Fruit fly (Drosophila melanogaster) whole organism, embryonic: Measurements from ENCODE around the gene CG12057.

Experiments used
- Aef1 ChIP-seq: fragments of 200-800 bp; sonication (Bioruptor generic); IDR thresholded peaks from 3 replicates; pipeline ENCODE4 v1.3.6; 2022; ENCODE audit warnings: missing biosample characterization, missing genetic modification characterization
- BEAF-32 ChIP-seq: fragments of 200-800 bp; sonication (Bioruptor generic); optimal IDR thresholded peaks from 3 replicates; lab custom pipeline; 2017; ENCODE audit warnings: missing biosample characterization, missing genetic modification characterization, mild to moderate bottlenecking, moderate library complexity, missing genetic modification reagents
- CG11560 ChIP-seq: fragments of 200-800 bp; sonication (Bioruptor generic); IDR thresholded peaks from 3 replicates; pipeline ENCODE4 v1.3.6; 2022; ENCODE audit warnings: missing biosample characterization, missing genetic modification characterization
- CG12942 ChIP-seq: fragments of 200-800 bp; sonication (Bioruptor generic); optimal IDR thresholded peaks from 3 replicates; lab custom pipeline; 2016; ENCODE audit warnings: missing biosample characterization, missing genetic modification characterization
- CG13287 ChIP-seq: fragments of 200-800 bp; sonication (Bioruptor generic); IDR thresholded peaks from 2 replicates; pipeline ENCODE4 v1.3.6; 2022; ENCODE audit warnings: missing biosample characterization, missing genetic modification characterization; ENCODE audit not compliant: partially characterized antibody
- CG14667 ChIP-seq: fragments of 200-800 bp; sonication (Bioruptor generic); IDR thresholded peaks from 2 replicates; pipeline ENCODE4 v1.3.6; 2022; ENCODE audit warnings: missing biosample characterization, missing genetic modification characterization
- CG14710 ChIP-seq: fragments of 200-800 bp; sonication (Bioruptor generic); optimal IDR thresholded peaks from 3 replicates; lab custom pipeline; 2019; ENCODE audit warnings: missing biosample characterization, mild to moderate bottlenecking, missing genetic modification characterization, moderate library complexity
- CG14965 ChIP-seq: fragments of 200-800 bp; sonication (Bioruptor generic); optimal IDR thresholded peaks from 2 replicates; lab custom pipeline; 2016; ENCODE audit warnings: missing biosample characterization, missing genetic modification characterization, borderline replicate concordance
- CG1602 ChIP-seq: fragments of 200-800 bp; sonication (Bioruptor generic); optimal IDR thresholded peaks from 3 replicates; lab custom pipeline; 2016; ENCODE audit warnings: missing biosample characterization, missing genetic modification characterization
- CG1603 ChIP-seq: fragments of 200-800 bp; sonication (Bioruptor generic); optimal IDR thresholded peaks from 2 replicates; lab custom pipeline; 2019; ENCODE audit warnings: missing biosample characterization, mild to moderate bottlenecking, missing genetic modification characterization, moderate library complexity
- CG16779 ChIP-seq: fragments of 200-800 bp; sonication (Bioruptor generic); IDR thresholded peaks from 2 replicates; pipeline ENCODE4 v1.3.6; 2022; ENCODE audit warnings: missing biosample characterization, missing genetic modification characterization
- CG1792 ChIP-seq: fragments of 200-800 bp; sonication (Bioruptor generic); optimal IDR thresholded peaks from 2 replicates; lab custom pipeline; 2016; ENCODE audit warnings: missing biosample characterization, missing genetic modification characterization
- CG2116 ChIP-seq: fragments of 200-800 bp; sonication (Bioruptor generic); optimal IDR thresholded peaks from 3 replicates; lab custom pipeline; 2018; ENCODE audit warnings: missing biosample characterization, mild to moderate bottlenecking, missing genetic modification characterization
- CG2202 ChIP-seq: fragments of 200-800 bp; sonication (Bioruptor generic); optimal IDR thresholded peaks from 2 replicates; lab custom pipeline; 2018; ENCODE audit warnings: missing biosample characterization, mild to moderate bottlenecking, missing genetic modification characterization
- CG30403 ChIP-seq: fragments of 200-800 bp; sonication (Bioruptor generic); optimal IDR thresholded peaks from 3 replicates; lab custom pipeline; 2016; ENCODE audit warnings: missing biosample characterization, missing genetic modification characterization
- CG32772 ChIP-seq: fragments of 200-800 bp; sonication (Bioruptor generic); IDR thresholded peaks from 2 replicates; pipeline ENCODE4 v1.3.6; 2022; ENCODE audit warnings: missing biosample characterization, missing genetic modification characterization
- CG34224 ChIP-seq: fragments of 200-800 bp; sonication (Bioruptor generic); IDR thresholded peaks from 3 replicates; pipeline ENCODE4 v1.3.6; 2022; ENCODE audit warnings: missing biosample characterization, missing genetic modification characterization; ENCODE audit not compliant: partially characterized antibody
- CG34422 ChIP-seq: fragments of 200-800 bp; sonication (Bioruptor generic); IDR thresholded peaks from 3 replicates; pipeline ENCODE4 v1.3.6; 2022; ENCODE audit warnings: missing biosample characterization, missing genetic modification characterization
- CG4282 ChIP-seq: fragments of 200-800 bp; sonication (Bioruptor generic); optimal IDR thresholded peaks from 2 replicates; lab custom pipeline; 2016; ENCODE audit warnings: missing biosample characterization, missing genetic modification characterization
- CG4854 ChIP-seq: fragments of 200-800 bp; sonication (Bioruptor generic); optimal IDR thresholded peaks from 2 replicates; lab custom pipeline; 2016; ENCODE audit warnings: missing biosample characterization, missing genetic modification characterization, inconsistent platforms
- CrebB ChIP-seq: fragments of 200-800 bp; sonication (Bioruptor generic); optimal IDR thresholded peaks from 3 replicates; lab custom pipeline; 2018; ENCODE audit warnings: missing biosample characterization, mild to moderate bottlenecking, missing genetic modification characterization
- D19B ChIP-seq: fragments of 200-800 bp; sonication (Bioruptor generic); optimal IDR thresholded peaks from 2 replicates; lab custom pipeline; 2017; ENCODE audit warnings: missing biosample characterization, mild to moderate bottlenecking, missing genetic modification characterization
- Dbx ChIP-seq: fragments of 200-800 bp; sonication (Bioruptor generic); IDR thresholded peaks from 3 replicates; pipeline ENCODE4 v1.3.6; 2022; ENCODE audit warnings: missing biosample characterization, missing genetic modification characterization
- Doc3 ChIP-seq: fragments of 200-800 bp; sonication (Bioruptor generic); IDR thresholded peaks from 3 replicates; pipeline ENCODE4 v1.3.6; 2022; ENCODE audit warnings: missing biosample characterization, missing genetic modification characterization; ENCODE audit not compliant: partially characterized antibody
- E2f2 ChIP-seq: fragments of 200-800 bp; sonication (Bioruptor generic); IDR thresholded peaks from 2 replicates; pipeline ENCODE4 v1.3.6; 2022; ENCODE audit warnings: missing biosample characterization, missing genetic modification characterization
- H15 ChIP-seq: fragments of 200-800 bp; sonication (Bioruptor generic); IDR thresholded peaks from 3 replicates; pipeline ENCODE4 v1.3.6; 2022; ENCODE audit warnings: missing biosample characterization, missing genetic modification characterization
- HLH4C ChIP-seq: fragments of 200-800 bp; sonication (Bioruptor generic); IDR thresholded peaks from 3 replicates; pipeline ENCODE4 v1.3.6; 2022; ENCODE audit warnings: missing biosample characterization, missing genetic modification characterization; ENCODE audit not compliant: partially characterized antibody
- Lhr ChIP-seq: fragments of 200-800 bp; sonication (Bioruptor generic); optimal IDR thresholded peaks from 3 replicates; lab custom pipeline; 2017; ENCODE audit warnings: mild to moderate bottlenecking, missing biosample characterization, missing genetic modification reagents, missing genetic modification characterization
- MBD-R2 ChIP-seq: fragments of 200-800 bp; sonication (Bioruptor generic); IDR thresholded peaks from 2 replicates; pipeline ENCODE4 v1.3.6; 2022; ENCODE audit warnings: missing biosample characterization, missing genetic modification characterization
- Med ChIP-seq: fragments of 200-800 bp; sonication (Bioruptor generic); peaks from one replicate; lab custom pipeline; 2016; ENCODE audit warnings: missing biosample characterization, missing genetic modification characterization, mild to moderate bottlenecking, inconsistent platforms, moderate library complexity
- Myb ChIP-seq: fragments of 200-800 bp; sonication (Bioruptor generic); optimal IDR thresholded peaks from 2 replicates; lab custom pipeline; 2016; ENCODE audit warnings: missing biosample characterization, missing genetic modification characterization
- Nf-YA ChIP-seq: fragments of 200-800 bp; sonication (Bioruptor generic); IDR thresholded peaks from 2 replicates; pipeline ENCODE4 v1.3.6; 2022; ENCODE audit warnings: missing biosample characterization, missing genetic modification characterization
- Six4 ChIP-seq: fragments of 200-800 bp; sonication (Bioruptor generic); optimal IDR thresholded peaks from 2 replicates; lab custom pipeline; 2016; ENCODE audit warnings: missing biosample characterization, missing genetic modification characterization
- Xbp1 ChIP-seq: fragments of 200-800 bp; sonication (Bioruptor generic); optimal IDR thresholded peaks from 3 replicates; lab custom pipeline; 2016; ENCODE audit warnings: missing biosample characterization, mild to moderate bottlenecking, missing genetic modification characterization
- YL-1 ChIP-seq: fragments of 200-800 bp; sonication (Bioruptor generic); optimal IDR thresholded peaks from 3 replicates; lab custom pipeline; 2017; ENCODE audit warnings: missing biosample characterization, mild to moderate bottlenecking, missing genetic modification characterization
- ato ChIP-seq: fragments of 200-800 bp; sonication (Bioruptor generic); IDR thresholded peaks from 2 replicates; pipeline ENCODE4 v1.3.6; 2022; ENCODE audit warnings: missing biosample characterization, missing genetic modification characterization; ENCODE audit not compliant: partially characterized antibody
- bigmax ChIP-seq: fragments of 200-800 bp; sonication (Bioruptor generic); optimal IDR thresholded peaks from 2 replicates; lab custom pipeline; 2018; ENCODE audit warnings: missing biosample characterization, mild to moderate bottlenecking, missing genetic modification characterization
- croc ChIP-seq: fragments of 200-800 bp; sonication (Bioruptor generic); conservative IDR thresholded peaks from 3 replicates; pipeline ENCODE4 v1.3.6; 2022; ENCODE audit warnings: missing biosample characterization, missing genetic modification characterization
- crol ChIP-seq: fragments of 200-800 bp; sonication (Bioruptor generic); IDR thresholded peaks from 2 replicates; pipeline ENCODE4 v1.3.6; 2022; ENCODE audit warnings: missing biosample characterization, missing genetic modification characterization
- dimm ChIP-seq: fragments of 200-800 bp; sonication (Bioruptor generic); IDR thresholded peaks from 2 replicates; pipeline ENCODE4 v1.3.6; 2022; ENCODE audit warnings: missing biosample characterization, missing genetic modification characterization
- disco-r ChIP-seq: fragments of 200-800 bp; sonication (Bioruptor generic); optimal IDR thresholded peaks from 2 replicates; lab custom pipeline; 2016; ENCODE audit warnings: missing biosample characterization, missing genetic modification characterization
- hbn ChIP-seq: fragments of 200-800 bp; sonication (Bioruptor generic); IDR thresholded peaks from 2 replicates; pipeline ENCODE4 v1.3.6; 2022; ENCODE audit warnings: missing biosample characterization, missing genetic modification characterization; ENCODE audit not compliant: partially characterized antibody
- lola ChIP-seq, 3 experiments: fragments of >200 bp in 2 of 3; fragments of 200-800 bp in 1 of 3; sonication (Bioruptor generic) in 1 of 3; optimal IDR thresholded peaks; 2 replicates each; lab custom pipeline; 2017 to 2019; ENCODE audit warnings: missing biosample characterization in 3 of 3, missing genetic modification characterization in 3 of 3, mild to moderate bottlenecking in 1 of 3, moderate library complexity in 1 of 3
- lov ChIP-seq, 2 experiments: fragments of 200-800 bp in 1 of 2; fragments of >200 bp in 1 of 2; sonication (Bioruptor generic) in 1 of 2; IDR thresholded peaks in 1 of 2; optimal IDR thresholded peaks in 1 of 2; 2 replicates in 1 of 2; 3 replicates in 1 of 2; pipeline versions ENCODE4 v1.3.6 to Lab custom; 2017 to 2022; ENCODE audit warnings: missing biosample characterization in 1 of 2, missing genetic modification characterization in 1 of 2
- mam ChIP-seq: fragments of 200-800 bp; sonication (Bioruptor generic); optimal IDR thresholded peaks from 3 replicates; lab custom pipeline; 2016; ENCODE audit warnings: missing biosample characterization, missing genetic modification characterization
- mirr ChIP-seq: fragments of 200-800 bp; sonication (Bioruptor generic); optimal IDR thresholded peaks from 3 replicates; lab custom pipeline; 2018; ENCODE audit warnings: missing biosample characterization, mild to moderate bottlenecking, missing genetic modification characterization
- pnt ChIP-seq: fragments of 200-800 bp; sonication (Bioruptor generic); optimal IDR thresholded peaks from 3 replicates; lab custom pipeline; 2016; ENCODE audit warnings: missing biosample characterization, missing genetic modification characterization
- run ChIP-seq: fragments of 200-800 bp; sonication (Bioruptor generic); optimal IDR thresholded peaks from 3 replicates; lab custom pipeline; 2018; ENCODE audit warnings: missing biosample characterization, mild to moderate bottlenecking, missing genetic modification characterization
- seq ChIP-seq: fragments of 200-800 bp; sonication (Bioruptor generic); IDR thresholded peaks from 2 replicates; pipeline ENCODE4 v1.3.6; 2022; ENCODE audit warnings: missing biosample characterization, missing genetic modification characterization
- ttk ChIP-seq: fragments of 200-800 bp; sonication (Bioruptor generic); IDR thresholded peaks from 2 replicates; pipeline ENCODE4 v2.1.2; 2022; ENCODE audit warnings: missing biosample characterization, missing genetic modification characterization
- yki ChIP-seq: fragments of >200 bp; optimal IDR thresholded peaks from 3 replicates; lab custom pipeline; 2018

Gene CG12057

DNA sequence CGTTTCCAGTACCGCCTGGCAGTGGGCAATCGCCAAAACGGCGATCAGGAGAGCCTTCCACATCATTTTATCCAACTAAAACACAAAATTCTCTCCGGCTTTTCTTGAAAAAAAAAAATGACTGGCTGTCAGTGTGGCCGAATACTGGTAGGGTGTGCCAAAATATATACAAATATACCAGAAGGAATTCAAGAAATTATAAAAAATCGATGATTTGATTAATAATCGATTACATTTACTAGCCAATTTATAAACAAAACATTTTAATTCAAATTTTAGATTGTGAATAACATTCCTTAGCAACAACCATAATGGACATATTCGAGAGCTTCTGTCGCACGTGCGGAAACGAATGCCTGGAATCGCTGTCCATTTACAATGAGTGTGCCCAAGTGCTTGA, 33.1 kb upstream of the CG12057 start, which contains the start of the genes Ost48 and Dlip1:
Gene Ost48 (minus strand): TSS at position 150 of the 400 bp plus-strand sequence.
Gene Dlip1 (plus strand): TSS at position 257 of the 400 bp plus-strand sequence.
- TF ChIP-seq croc (GFP tag; lab: Robert Waterston, UW) (no peak), CG2202 (tag; lab: Kevin White, UChicago) (no peak), Dbx (GFP tag; lab: Robert Waterston, UW) (no peak), bigmax (GFP tag; lab: Kevin White, UChicago) (peak; percentile 71), seq (GFP tag; lab: Robert Waterston, UW) (no peak), Xbp1 (peak; percentile 28), disco-r (no peak), D19B (no peak), ttk (GFP tag; lab: Robert Waterston, UW) (no peak), CG11560 (tag; lab: Robert Waterston, UW) (peak; percentile 62; the same call in 2 of the 3 replicates), CG13287 (GFP tag; lab: Robert Waterston, UW) (peak; percentile 61; the same call in 1 of the 2 replicates), CG2116 (peak; percentile 40), E2f2 (GFP tag; lab: Robert Waterston, UW) (peak; percentile 65), CG14667 (no peak), pnt (no peak), Doc3 (GFP tag; lab: Robert Waterston, UW) (no peak), CG34422 (GFP tag; lab: Robert Waterston, UW) (peak; percentile 50; the same call in 1 of the 3 replicates), mam (no peak), CG16779 (no peak), ato (GFP tag; lab: Robert Waterston, UW) (no peak), dimm (GFP tag; lab: Robert Waterston, UW) (no peak), CG34224 (GFP tag; lab: Robert Waterston, UW) (peak; percentile 28; the same call in 1 of the 3 replicates), CG1792 (GFP tag; lab: Kevin White, UChicago) (no peak), crol (GFP tag; lab: Robert Waterston, UW) (no peak), BEAF-32 (peak; percentile 61), CG14965 (no peak), CrebB (no peak), run (tag; lab: Kevin White, UChicago) (no peak), hbn (peak; percentile 46), CG1603 (no peak), CG1602 (GFP tag; lab: Kevin White, UChicago) (no peak), Six4 (GFP tag; lab: Kevin White, UChicago) (no peak), mirr (GFP tag; lab: Kevin White, UChicago) (no peak), Lhr (GFP tag; lab: Kevin White, UChicago) (no peak), Aef1 (GFP tag; lab: Robert Waterston, UW) (no peak), Med (no peak), MBD-R2 (GFP tag; lab: Robert Waterston, UW) (peak; percentile 7; the same call in 1 of the 2 replicates), CG30403 (GFP tag; lab: Kevin White, UChicago) (no peak), CG4854 (GFP tag; lab: Kevin White, UChicago) (no peak), CG14710 (tag; lab: Kevin White, UChicago) (peak; percentile 12), HLH4C (GFP tag; lab: Robert Waterston, UW) (peak; percentile 39; the same call in 1 of the 3 replicates), YL-1 (GFP tag; lab: Kevin White, UChicago) (peak; percentile 37), yki (lab: Kevin White, UChicago) (no peak), Myb (GFP tag; lab: Kevin White, UChicago) (no peak), Nf-YA (GFP tag; lab: Robert Waterston, UW) (no peak), H15 (GFP tag; lab: Robert Waterston, UW) (no peak), CG12942 (GFP tag; lab: Kevin White, UChicago) (no peak), CG32772 (GFP tag; lab: Robert Waterston, UW) (peak; percentile 45; the same call in 1 of the 2 replicates), lov (optimal IDR thresholded peaks at IDR 0.05; lab: Kevin White, UChicago) (no peak), lov (GFP tag; IDR thresholded peaks at IDR 0.05; lab: Robert Waterston, UW) (no peak), CG4282 (GFP tag; lab: Kevin White, UChicago) (no peak), lola (GFP tag; optimal IDR thresholded peaks at IDR 0.05; lab: Kevin White, UChicago) (no peak)
